Worm (Caenorhabditis elegans) whole organism, mixed stage, embryonic: ENCODE measurements around the gene ogdh-1.

Experiments used
- bed-3 ChIP-seq: fragments of 200-800 bp; sonication (Bioruptor generic); optimal IDR thresholded peaks from 3 replicates; lab custom pipeline; 2018; ENCODE audit warnings: mild to moderate bottlenecking, missing genetic modification characterization, moderate library complexity, missing compliant biosample characterization
- ceh-43 ChIP-seq: fragments of 200-800 bp; sonication (Bioruptor generic); optimal IDR thresholded peaks from 2 replicates; lab custom pipeline; 2018; ENCODE audit warnings: mild to moderate bottlenecking, missing genetic modification characterization, moderate library complexity, missing compliant biosample characterization
- ces-1 ChIP-seq: fragments of 150-350 bp; optimal IDR thresholded peaks from 2 replicates; lab custom pipeline; 2014; ENCODE audit warnings: missing biosample characterization, missing genetic modification reagents, missing genetic modification characterization
- cnd-1 ChIP-seq: fragments of 200-800 bp; sonication (Bioruptor generic); optimal IDR thresholded peaks from 2 replicates; lab custom pipeline; 2018; ENCODE audit warnings: mild to moderate bottlenecking, missing genetic modification characterization, missing compliant biosample characterization
- lin-13 ChIP-seq: fragments of 150-350 bp; optimal IDR thresholded peaks from 2 replicates; lab custom pipeline; 2014; ENCODE audit warnings: missing biosample characterization, missing genetic modification characterization
- lsy-2 ChIP-seq: fragments of 150-350 bp; optimal IDR thresholded peaks from 2 replicates; lab custom pipeline; 2014; ENCODE audit warnings: missing biosample characterization, missing genetic modification characterization
- mep-1 ChIP-seq: fragments of 150-350 bp; optimal IDR thresholded peaks from 2 replicates; lab custom pipeline; 2017; ENCODE audit warnings: missing biosample characterization, missing genetic modification reagents, missing genetic modification characterization, inconsistent platforms
- nhr-12 ChIP-seq: fragments of 150-350 bp; optimal IDR thresholded peaks from 2 replicates; lab custom pipeline; 2014; ENCODE audit warnings: missing biosample characterization, missing genetic modification characterization
- nhr-28 ChIP-seq: fragments of 150-350 bp; optimal IDR thresholded peaks from 2 replicates; lab custom pipeline; 2014; ENCODE audit warnings: missing biosample characterization, missing genetic modification characterization
- pha-4 ChIP-seq: fragments of 150-350 bp; optimal IDR thresholded peaks from 2 replicates; lab custom pipeline; 2018; ENCODE audit warnings: missing biosample characterization, missing genetic modification reagents, missing genetic modification characterization
- snpc-4 ChIP-seq: fragments of 150-350 bp; optimal IDR thresholded peaks from 2 replicates; lab custom pipeline; 2014; ENCODE audit warnings: missing biosample characterization, missing genetic modification characterization
- unc-62 ChIP-seq: fragments of 150-350 bp; optimal IDR thresholded peaks from 2 replicates; lab custom pipeline; 2014; ENCODE audit warnings: missing biosample characterization, missing genetic modification reagents, missing genetic modification characterization
- ztf-11 ChIP-seq: fragments of 150-350 bp; optimal IDR thresholded peaks from 2 replicates; lab custom pipeline; 2014; ENCODE audit warnings: missing biosample characterization, missing genetic modification characterization

DNA sequence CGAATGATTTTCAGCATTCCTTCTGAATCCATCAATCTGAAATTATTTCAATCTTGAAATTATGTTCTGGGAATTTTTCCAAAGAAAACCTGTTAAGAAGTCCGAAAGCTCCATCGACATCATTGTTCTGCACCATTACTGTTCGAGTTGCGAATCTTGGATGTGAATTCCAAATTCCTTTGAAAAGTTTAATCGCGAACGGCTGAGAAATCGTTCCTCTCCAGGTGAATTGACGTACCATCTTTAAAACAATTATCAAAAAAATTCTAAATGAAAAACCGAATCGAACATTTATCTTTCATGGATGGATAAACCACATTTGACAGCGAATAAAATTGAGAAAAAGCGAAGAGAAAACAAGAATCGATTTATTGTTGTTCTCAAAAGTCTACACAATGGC lies 44.5 kb downstream of the ogdh-1 start, which contains the start of gene mrps-21:
- TF ChIP-seq ztf-11 (tag; lab: Kevin White, UChicago) (no peak), lsy-2 (no peak), nhr-12 (tag; lab: Kevin White, UChicago) (no peak), ces-1 (GFP tag; lab: Kevin White, UChicago) (no peak), mep-1 (tag; lab: Kevin White, UChicago) (no peak), nhr-28 (no peak), cnd-1 (tag; lab: Kevin White, UChicago) (no peak), snpc-4 (tag; lab: Kevin White, UChicago) (no peak), pha-4 (tag; lab: Kevin White, UChicago) (no peak), unc-62 (GFP tag; lab: Kevin White, UChicago) (no peak), lin-13 (tag; lab: Kevin White, UChicago) (no peak), ceh-43 (no peak), bed-3 (GFP tag; lab: Kevin White, UChicago) (no peak)
